Fruit fly (Drosophila melanogaster) whole organism, embryonic: ENCODE measurements around the gene CG4629.

ENCODE experiments used
- Atf-2 ChIP-seq: fragments of 200-800 bp; sonication (Bioruptor generic); optimal IDR thresholded peaks from 2 replicates; lab custom pipeline; 2016; ENCODE audit warnings: missing biosample characterization, missing genetic modification characterization
- CG10321 ChIP-seq: fragments of 200-800 bp; sonication (Bioruptor generic); IDR thresholded peaks from 2 replicates; pipeline ENCODE4 v1.3.6; 2022; ENCODE audit warnings: missing biosample characterization, missing genetic modification characterization
- CG10431 ChIP-seq: fragments of 200-800 bp; sonication (Bioruptor generic); optimal IDR thresholded peaks from 3 replicates; lab custom pipeline; 2018; ENCODE audit warnings: missing biosample characterization, mild to moderate bottlenecking, missing genetic modification characterization
- CG10462 ChIP-seq: fragments of 200-800 bp; sonication (Bioruptor generic); optimal IDR thresholded peaks from 2 replicates; lab custom pipeline; 2016; ENCODE audit warnings: missing biosample characterization, missing genetic modification characterization
- CG11085 ChIP-seq: fragments of 200-800 bp; sonication (Bioruptor generic); IDR thresholded peaks from 2 replicates; pipeline ENCODE4 v1.3.6; 2022; ENCODE audit warnings: missing biosample characterization, missing genetic modification characterization
- CG11504 ChIP-seq: fragments of 200-800 bp; sonication (Bioruptor generic); optimal IDR thresholded peaks from 3 replicates; lab custom pipeline; 2019; ENCODE audit warnings: missing biosample characterization, mild to moderate bottlenecking, missing genetic modification characterization, moderate library complexity
- CG12299 ChIP-seq: fragments of 200-800 bp; sonication (Bioruptor generic); optimal IDR thresholded peaks from 2 replicates; lab custom pipeline; 2018; ENCODE audit warnings: missing biosample characterization, mild to moderate bottlenecking, missing genetic modification characterization
- CG13424 ChIP-seq: fragments of 200-800 bp; sonication (Bioruptor generic); optimal IDR thresholded peaks from 2 replicates; lab custom pipeline; 2019; ENCODE audit warnings: missing biosample characterization, mild to moderate bottlenecking, missing genetic modification characterization, moderate library complexity
- CG14710 ChIP-seq: fragments of 200-800 bp; sonication (Bioruptor generic); optimal IDR thresholded peaks from 3 replicates; lab custom pipeline; 2019; ENCODE audit warnings: missing biosample characterization, mild to moderate bottlenecking, missing genetic modification characterization, moderate library complexity
- CG15011 ChIP-seq: fragments of 200-800 bp; sonication (Bioruptor generic); optimal IDR thresholded peaks from 3 replicates; lab custom pipeline; 2018; ENCODE audit warnings: missing biosample characterization, mild to moderate bottlenecking, missing genetic modification characterization
- CG15269 ChIP-seq: fragments of 200-800 bp; sonication (Bioruptor generic); optimal IDR thresholded peaks from 2 replicates; lab custom pipeline; 2018; ENCODE audit warnings: missing biosample characterization, mild to moderate bottlenecking, missing genetic modification characterization, moderate library complexity
- CG15479 ChIP-seq: fragments of 200-800 bp; sonication (Bioruptor generic); optimal IDR thresholded peaks from 3 replicates; lab custom pipeline; 2019; ENCODE audit warnings: missing biosample characterization, mild to moderate bottlenecking, missing genetic modification characterization, moderate library complexity
- CG1602 ChIP-seq: fragments of 200-800 bp; sonication (Bioruptor generic); optimal IDR thresholded peaks from 3 replicates; lab custom pipeline; 2016; ENCODE audit warnings: missing biosample characterization, missing genetic modification characterization
- CG18262 ChIP-seq: fragments of 200-800 bp; optimal IDR thresholded peaks from 3 replicates; lab custom pipeline; 2019; ENCODE audit warnings: missing biosample characterization, mild to moderate bottlenecking, missing genetic modification characterization, moderate library complexity
- CG18476 ChIP-seq: fragments of 200-800 bp; sonication (Bioruptor generic); optimal IDR thresholded peaks from 2 replicates; lab custom pipeline; 2016; ENCODE audit warnings: missing biosample characterization, mild to moderate bottlenecking, missing genetic modification characterization
- CG2129 ChIP-seq: fragments of 200-800 bp; sonication (Bioruptor generic); IDR thresholded peaks from 2 replicates; pipeline ENCODE4 v1.3.6; 2022; ENCODE audit warnings: missing biosample characterization, missing genetic modification characterization; ENCODE audit not compliant: partially characterized antibody
- CG34422 ChIP-seq: fragments of 200-800 bp; sonication (Bioruptor generic); IDR thresholded peaks from 3 replicates; pipeline ENCODE4 v1.3.6; 2022; ENCODE audit warnings: missing biosample characterization, missing genetic modification characterization
- CG6654 ChIP-seq: fragments of 200-800 bp; sonication (Bioruptor generic); optimal IDR thresholded peaks from 2 replicates; lab custom pipeline; 2017; ENCODE audit warnings: missing biosample characterization, mild to moderate bottlenecking, missing genetic modification characterization
- CG6683 ChIP-seq: fragments of 200-800 bp; sonication (Bioruptor generic); optimal IDR thresholded peaks from 2 replicates; lab custom pipeline; 2017; ENCODE audit warnings: missing biosample characterization, mild to moderate bottlenecking, missing genetic modification characterization, missing genetic modification reagents
- CG6813 ChIP-seq: fragments of 200-800 bp; sonication (Bioruptor generic); optimal IDR thresholded peaks from 2 replicates; lab custom pipeline; 2017; ENCODE audit warnings: missing biosample characterization, missing genetic modification characterization, mild to moderate bottlenecking, moderate library complexity, missing genetic modification reagents
- CG8359 ChIP-seq: fragments of 200-800 bp; sonication (Bioruptor generic); optimal IDR thresholded peaks from 2 replicates; lab custom pipeline; 2017; ENCODE audit warnings: missing biosample characterization, mild to moderate bottlenecking, missing genetic modification characterization, borderline replicate concordance
- CG9215 ChIP-seq: fragments of 200-800 bp; sonication (Bioruptor generic); IDR thresholded peaks from 2 replicates; pipeline ENCODE4 v1.3.6; 2022; ENCODE audit warnings: missing biosample characterization, missing genetic modification characterization
- CG9817 ChIP-seq: fragments of 200-800 bp; sonication (Bioruptor generic); optimal IDR thresholded peaks from 2 replicates; lab custom pipeline; 2018; ENCODE audit warnings: missing biosample characterization, mild to moderate bottlenecking, missing genetic modification characterization, moderate library complexity
- D19B ChIP-seq: fragments of 200-800 bp; sonication (Bioruptor generic); optimal IDR thresholded peaks from 2 replicates; lab custom pipeline; 2017; ENCODE audit warnings: missing biosample characterization, mild to moderate bottlenecking, missing genetic modification characterization
- HLH3B ChIP-seq: fragments of 200-800 bp; sonication (Bioruptor generic); IDR thresholded peaks from 2 replicates; pipeline ENCODE4 v1.3.6; 2022; ENCODE audit warnings: missing biosample characterization, missing genetic modification characterization
- Lpt ChIP-seq: fragments of >200 bp; optimal IDR thresholded peaks from 2 replicates; lab custom pipeline; 2018; ENCODE audit warnings: missing biosample characterization, missing genetic modification characterization
- Mrtf ChIP-seq: fragments of 200-800 bp; sonication (Bioruptor generic); IDR thresholded peaks from 3 replicates; pipeline ENCODE4 v1.3.6; 2022; ENCODE audit warnings: missing biosample characterization, missing genetic modification characterization
- Myb ChIP-seq: fragments of 200-800 bp; sonication (Bioruptor generic); optimal IDR thresholded peaks from 2 replicates; lab custom pipeline; 2016; ENCODE audit warnings: missing biosample characterization, missing genetic modification characterization
- Side ChIP-seq: fragments of 200-800 bp; sonication (Bioruptor generic); optimal IDR thresholded peaks from 2 replicates; lab custom pipeline; 2016; ENCODE audit warnings: missing biosample characterization, missing genetic modification characterization
- ac ChIP-seq: fragments of 200-800 bp; sonication (Bioruptor generic); optimal IDR thresholded peaks from 3 replicates; lab custom pipeline; 2017; ENCODE audit warnings: missing biosample characterization, mild to moderate bottlenecking, missing genetic modification characterization
- bab2 ChIP-seq: fragments of 200-800 bp; sonication (Bioruptor generic); optimal IDR thresholded peaks from 2 replicates; lab custom pipeline; 2016; ENCODE audit warnings: missing biosample characterization, missing genetic modification characterization
- bcd ChIP-seq: fragments of 200-800 bp; sonication (Bioruptor generic); optimal IDR thresholded peaks from 2 replicates; lab custom pipeline; 2017; ENCODE audit warnings: missing biosample characterization, mild to moderate bottlenecking, missing genetic modification characterization
- chm ChIP-seq: fragments of 200-800 bp; sonication (Bioruptor generic); IDR thresholded peaks from 2 replicates; pipeline ENCODE4 v1.3.6; 2022; ENCODE audit warnings: missing biosample characterization, missing genetic modification characterization
- crc ChIP-seq: fragments of 200-800 bp; sonication (Bioruptor generic); optimal IDR thresholded peaks from 2 replicates; lab custom pipeline; 2016; ENCODE audit warnings: missing biosample characterization, missing genetic modification characterization
- crp ChIP-seq, 2 experiments: fragments of 200-800 bp; sonication (Bioruptor generic); optimal IDR thresholded peaks; 2 replicates in 1 of 2; 3 replicates in 1 of 2; lab custom pipeline; 2017; ENCODE audit warnings: missing biosample characterization in 2 of 2, missing genetic modification characterization in 2 of 2, mild to moderate bottlenecking in 1 of 2, moderate library complexity in 1 of 2
- danr ChIP-seq: fragments of 200-800 bp; sonication (Bioruptor generic); IDR thresholded peaks from 2 replicates; pipeline ENCODE4 v1.3.6; 2022; ENCODE audit warnings: missing biosample characterization, missing genetic modification characterization
- gfzf ChIP-seq: fragments of 200-800 bp; sonication (Bioruptor generic); optimal IDR thresholded peaks from 2 replicates; lab custom pipeline; 2016; ENCODE audit warnings: missing biosample characterization, mild to moderate bottlenecking, missing genetic modification characterization, moderate library complexity
- lbe ChIP-seq: fragments of 200-800 bp; sonication (Bioruptor generic); optimal IDR thresholded peaks from 2 replicates; lab custom pipeline; 2016; ENCODE audit warnings: missing biosample characterization, mild to moderate bottlenecking, missing genetic modification characterization
- lmd ChIP-seq: fragments of 200-800 bp; sonication (Bioruptor generic); IDR thresholded peaks from 2 replicates; pipeline ENCODE4 v1.3.6; 2022; ENCODE audit warnings: missing biosample characterization, missing genetic modification characterization
- lola ChIP-seq, 3 experiments: fragments of >200 bp in 2 of 3; fragments of 200-800 bp in 1 of 3; sonication (Bioruptor generic) in 1 of 3; optimal IDR thresholded peaks; 2 replicates each; lab custom pipeline; 2017 to 2019; ENCODE audit warnings: missing biosample characterization in 3 of 3, missing genetic modification characterization in 3 of 3, mild to moderate bottlenecking in 1 of 3, moderate library complexity in 1 of 3
- lov ChIP-seq, 2 experiments: fragments of 200-800 bp in 1 of 2; fragments of >200 bp in 1 of 2; sonication (Bioruptor generic) in 1 of 2; IDR thresholded peaks in 1 of 2; optimal IDR thresholded peaks in 1 of 2; 2 replicates in 1 of 2; 3 replicates in 1 of 2; pipeline versions ENCODE4 v1.3.6 to Lab custom; 2017 to 2022; ENCODE audit warnings: missing biosample characterization in 1 of 2, missing genetic modification characterization in 1 of 2
- sob ChIP-seq: fragments of 200-800 bp; sonication (Bioruptor generic); IDR thresholded peaks from 2 replicates; pipeline ENCODE4 v1.3.6; 2022; ENCODE audit warnings: missing biosample characterization, missing genetic modification characterization
- sug ChIP-seq: fragments of 200-800 bp; optimal IDR thresholded peaks from 2 replicates; lab custom pipeline; 2019; ENCODE audit warnings: missing biosample characterization, mild to moderate bottlenecking, missing genetic modification characterization, moderate library complexity
- unc-4 ChIP-seq: fragments of 200-800 bp; sonication (Bioruptor generic); IDR thresholded peaks from 2 replicates; pipeline ENCODE4 v1.3.6; 2022; ENCODE audit warnings: missing biosample characterization, missing genetic modification characterization; ENCODE audit not compliant: partially characterized antibody
- unpg ChIP-seq: fragments of 200-800 bp; sonication (Bioruptor generic); optimal IDR thresholded peaks from 3 replicates; lab custom pipeline; 2018; ENCODE audit warnings: missing biosample characterization, mild to moderate bottlenecking, missing genetic modification characterization, moderate library complexity
- vvl ChIP-seq: fragments of 200-800 bp; sonication (Bioruptor generic); IDR thresholded peaks from 2 replicates; pipeline ENCODE4 v1.3.6; 2022; ENCODE audit warnings: missing biosample characterization, missing genetic modification characterization

Gene CG4629

DNA sequence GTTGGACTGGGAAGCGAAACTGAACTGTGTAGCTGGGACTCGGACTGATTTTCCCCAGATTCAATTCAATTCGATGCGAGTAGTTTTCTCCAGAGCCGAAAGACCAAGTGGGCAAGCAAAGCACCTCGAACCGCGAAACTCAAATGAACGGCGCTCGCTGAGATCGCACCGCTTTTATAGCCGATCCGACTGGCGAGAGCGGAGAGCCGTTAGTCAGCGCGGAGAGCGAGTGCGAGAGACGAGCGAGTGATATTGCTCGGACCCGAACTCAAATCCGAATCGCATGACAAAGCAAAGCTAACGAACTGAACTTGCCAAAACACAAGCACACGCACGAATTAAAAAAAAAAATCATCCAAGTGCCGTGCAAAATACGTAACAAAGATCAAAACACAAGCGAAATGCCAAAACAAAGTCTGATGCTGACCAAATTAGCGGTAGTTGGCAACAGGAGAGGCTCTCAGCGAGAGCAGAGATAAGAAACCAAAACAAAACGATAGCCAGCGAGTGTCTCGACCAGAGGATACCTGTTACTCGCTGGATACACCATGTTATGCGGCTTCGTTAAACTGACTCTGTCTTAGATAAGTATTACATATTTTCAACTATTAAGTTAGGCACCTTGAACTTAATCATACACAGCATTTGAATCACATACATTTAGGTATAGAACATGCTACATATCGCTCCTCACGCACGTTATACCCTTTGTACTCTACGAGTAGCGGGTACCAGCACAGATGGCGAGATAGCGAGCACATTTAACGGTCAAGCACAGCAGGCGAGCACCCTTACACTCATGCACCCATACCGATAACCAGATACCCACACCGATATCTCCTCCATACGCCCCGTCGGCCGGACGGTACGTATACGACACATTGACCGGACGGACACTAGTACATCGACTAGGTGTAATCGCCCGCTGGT is 16.8 kb upstream of the CG4629 start (continued):
- TF ChIP-seq Lpt (GFP tag; lab: Kevin White, UChicago) (no peak), Side (GFP tag; lab: Kevin White, UChicago) (no peak), lov (optimal IDR thresholded peaks at IDR 0.05; lab: Kevin White, UChicago) (peak; percentile 31), lov (GFP tag; IDR thresholded peaks at IDR 0.05; lab: Robert Waterston, UW) (0 out of 3 replicates have a peak, but pooled peaks have one; percentile 13), crc (GFP tag; lab: Kevin White, UChicago) (no peak), CG9215 (GFP tag; lab: Robert Waterston, UW) (peak; percentile 74), CG34422 (GFP tag; lab: Robert Waterston, UW) (peak; percentile 66; the same call in 2 of the 3 replicates), CG6683 (GFP tag; lab: Kevin White, UChicago) (peak; percentile 38), lola (GFP tag; optimal IDR thresholded peaks at IDR 0.05; lab: Kevin White, UChicago) (peak in 1 of 3 experiments; percentile 48), sug (peak; percentile 67), bab2 (GFP tag; lab: Kevin White, UChicago) (peak; percentile 51), CG9817 (peak; percentile 68), vvl (GFP tag; lab: Robert Waterston, UW) (peak; percentile 83), Atf-2 (peak; percentile 57), CG6654 (GFP tag; lab: Kevin White, UChicago) (peak; percentile 28), CG18476 (peak; percentile 66), sob (peak; percentile 77), CG10321 (GFP tag; lab: Robert Waterston, UW) (no peak), CG11504 (tag; lab: Kevin White, UChicago) (peak; percentile 73), gfzf (GFP tag; lab: Kevin White, UChicago) (no peak), bcd (GFP tag; lab: Kevin White, UChicago) (peak; percentile 61), CG1602 (GFP tag; lab: Kevin White, UChicago) (peak; percentile 63), D19B (GFP tag; lab: Kevin White, UChicago) (peak; percentile 99), CG15269 (tag; lab: Kevin White, UChicago) (peak; percentile 76), chm (peak; percentile 59; the same call in 1 of the 2 replicates), danr (GFP tag; lab: Robert Waterston, UW) (peak; percentile 65; the same call in 1 of the 2 replicates), lmd (GFP tag; lab: Robert Waterston, UW) (peak; percentile 82), Mrtf (GFP tag; lab: Robert Waterston, UW) (peak; percentile 54; the same call in 2 of the 3 replicates), crp (GFP tag; optimal IDR thresholded peaks at IDR 0.05; lab: Kevin White, UChicago) (peak in 1 of 2 experiments; percentile 14), unc-4 (GFP tag; lab: Robert Waterston, UW) (no peak), CG8359 (GFP tag; lab: Kevin White, UChicago) (no peak), CG15011 (peak; percentile 50), CG14710 (tag; lab: Kevin White, UChicago) (peak; percentile 23), CG10462 (GFP tag; lab: Kevin White, UChicago) (peak; percentile 26), CG18262 (peak; percentile 50), Myb (GFP tag; lab: Kevin White, UChicago) (peak; percentile 41), ac (GFP tag; lab: Kevin White, UChicago) (no peak), CG6813 (GFP tag; lab: Kevin White, UChicago) (peak; percentile 12), unpg (GFP tag; lab: Kevin White, UChicago) (peak; percentile 70), CG2129 (GFP tag; lab: Robert Waterston, UW) (no peak), lbe (GFP tag; lab: Kevin White, UChicago) (peak; percentile 52), CG13424 (peak; percentile 59), HLH3B (GFP tag; lab: Robert Waterston, UW) (peak; percentile 69), CG12299 (tag; lab: Kevin White, UChicago) (peak; percentile 17), CG11085 (GFP tag; lab: Robert Waterston, UW) (peak; percentile 67), CG10431 (no peak), CG15479 (GFP tag; lab: Kevin White, UChicago) (peak; percentile 78)
